Fruit fly (Drosophila melanogaster): Measurements from ENCODE around the gene tal-AA.

The tal-AA gene

DNA sequence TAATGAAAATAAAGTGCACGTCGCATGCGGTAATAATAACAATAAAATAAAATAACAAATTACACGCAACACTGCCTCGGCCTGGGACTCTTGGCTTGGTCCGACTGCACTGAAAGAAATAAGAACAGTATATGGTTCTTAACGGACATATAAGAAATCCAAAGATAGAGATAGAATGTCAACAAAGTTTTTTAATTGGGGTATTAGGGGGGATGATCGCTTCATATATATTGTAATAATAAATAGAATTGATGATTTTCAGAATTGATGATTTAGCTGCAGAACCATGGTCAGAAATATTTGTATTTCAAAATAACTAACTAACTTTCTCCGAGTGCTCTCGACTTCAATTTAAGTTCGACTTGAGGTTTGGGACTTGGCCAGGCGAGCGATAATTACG is 16.8 kb upstream of the tal-AA start (continued):
- no peak for TF ChIP-seq CG16815 (GFP tag; optimal IDR thresholded peaks at IDR 0.05)
- no peak for TF ChIP-seq ase (GFP tag; IDR thresholded peaks at IDR 0.05)
- peak; percentile 39 for TF ChIP-seq PHDP (tag; optimal IDR thresholded peaks at IDR 0.05)
- TF ChIP-seq Drgx (GFP tag; IDR thresholded peaks at IDR 0.05): peak; percentile 40
- no peak for TF ChIP-seq CG12659 (GFP tag; optimal IDR thresholded peaks at IDR 0.05)
- TF ChIP-seq Doc2 (GFP tag; IDR thresholded peaks at IDR 0.05): no peak
- no peak for TF ChIP-seq CG10366 (GFP tag; IDR thresholded peaks at IDR 0.05)
- TF ChIP-seq CG9609 (GFP tag; optimal IDR thresholded peaks at IDR 0.05): no peak
- peak; percentile 67 for TF ChIP-seq CG15601 (tag; optimal IDR thresholded peaks at IDR 0.05)
- TF ChIP-seq CG8359 (GFP tag; optimal IDR thresholded peaks at IDR 0.05; ENCODE audit: borderline replicate concordance): peak; percentile 41
- TF ChIP-seq CG2202 (tag; optimal IDR thresholded peaks at IDR 0.05): peak; percentile 8
- no peak for TF ChIP-seq inv (GFP tag; IDR thresholded peaks at IDR 0.05; ENCODE audit: partially characterized antibody)
- TF ChIP-seq Spps (tag; optimal IDR thresholded peaks at IDR 0.05): peak; percentile 8
- no peak for TF ChIP-seq HLH3B (GFP tag; IDR thresholded peaks at IDR 0.05)
- peak; percentile 63 for TF ChIP-seq sens (GFP tag)
- no peak for TF ChIP-seq CG43689 (GFP tag; IDR thresholded peaks at IDR 0.05)
- TF ChIP-seq zfh2 (GFP tag; optimal IDR thresholded peaks at IDR 0.05): no peak
- no peak for TF ChIP-seq CG34376 (GFP tag; optimal IDR thresholded peaks at IDR 0.05)
- TF ChIP-seq ind (GFP tag; optimal IDR thresholded peaks at IDR 0.05): no peak
- peak; percentile 12 for TF ChIP-seq CG7556 (GFP tag; optimal IDR thresholded peaks at IDR 0.05)
- TF ChIP-seq CG12391 (tag; optimal IDR thresholded peaks at IDR 0.05): peak; percentile 40
- TF ChIP-seq nerfin-1 (tag; optimal IDR thresholded peaks at IDR 0.05): peak; percentile 30
- no peak for TF ChIP-seq sc (optimal IDR thresholded peaks at IDR 0.05)
- TF ChIP-seq sc (GFP tag; optimal IDR thresholded peaks at IDR 0.05): peak; percentile 54
- TF ChIP-seq Poxn (GFP tag; IDR thresholded peaks at IDR 0.05): no peak
- no peak for TF ChIP-seq Taf1 (GFP tag; IDR thresholded peaks at IDR 0.05)
- no peak for TF ChIP-seq Ets65A (GFP tag)
- TF ChIP-seq CG11504 (tag; optimal IDR thresholded peaks at IDR 0.05): peak; percentile 50
- TF ChIP-seq CG4820 (GFP tag; optimal IDR thresholded peaks at IDR 0.05): peak; percentile 2
- TF ChIP-seq vfl (GFP tag; optimal IDR thresholded peaks at IDR 0.05): no peak
- TF ChIP-seq Deaf1 (tag; optimal IDR thresholded peaks at IDR 0.05): no peak
- peak; percentile 26; the same call in 1 of the 3 replicates for TF ChIP-seq row (GFP tag; IDR thresholded peaks at IDR 0.05)
- TF ChIP-seq CG17328 (GFP tag; IDR thresholded peaks at IDR 0.05): peak; percentile 24; the same call in 1 of the 2 replicates
- TF ChIP-seq Oli (tag; optimal IDR thresholded peaks at IDR 0.05): peak; percentile 30
- TF ChIP-seq CG12071 (GFP tag; optimal IDR thresholded peaks at IDR 0.05): no peak
- no peak for TF ChIP-seq jigr1 (GFP tag; IDR thresholded peaks at IDR 0.05)
- no peak for TF ChIP-seq prd (optimal IDR thresholded peaks at IDR 0.05)
- TF ChIP-seq prd (GFP tag; IDR thresholded peaks at IDR 0.05): peak; percentile 31; the same call in 1 of the 3 replicates
- no peak for TF ChIP-seq pita (GFP tag; optimal IDR thresholded peaks at IDR 0.05)
- TF ChIP-seq nau (GFP tag; optimal IDR thresholded peaks at IDR 0.05): no peak
- TF ChIP-seq B-H2 (GFP tag; optimal IDR thresholded peaks at IDR 0.05): no peak
- TF ChIP-seq CG7839 (tag; optimal IDR thresholded peaks at IDR 0.05): peak; percentile 30
- TF ChIP-seq scrt (GFP tag; optimal IDR thresholded peaks at IDR 0.05): no peak
- no peak for TF ChIP-seq stwl (tag; optimal IDR thresholded peaks at IDR 0.05)
- no peak for TF ChIP-seq sim (GFP tag; IDR thresholded peaks at IDR 0.05)
- peak; percentile 34 for TF ChIP-seq CG8924 (tag; optimal IDR thresholded peaks at IDR 0.05)
- TF ChIP-seq CG8388 (GFP tag; optimal IDR thresholded peaks at IDR 0.05): peak; percentile 47
- peak in 1 of 3 experiments; percentile 66 for TF ChIP-seq lola (GFP tag; optimal IDR thresholded peaks at IDR 0.05)
- TF ChIP-seq CG16779 (GFP tag; IDR thresholded peaks at IDR 0.05): no peak
- TF ChIP-seq CG2129 (GFP tag; IDR thresholded peaks at IDR 0.05; ENCODE audit: partially characterized antibody): no peak
- peak in 1 of 2 experiments; percentile 85 for TF ChIP-seq bsh (GFP tag; optimal IDR thresholded peaks at IDR 0.05)
